Fruit fly (Drosophila melanogaster) whole organism, embryonic: ENCODE data around the gene siz.

Experiments used
- Abd-B ChIP-seq: fragments of 200-800 bp; sonication (Bioruptor generic); optimal IDR thresholded peaks from 2 replicates; lab custom pipeline; 2018; ENCODE audit warnings: missing biosample characterization, mild to moderate bottlenecking, missing genetic modification characterization, moderate library complexity
- Antp ChIP-seq: fragments of 200-800 bp; sonication (Bioruptor generic); optimal IDR thresholded peaks from 3 replicates; lab custom pipeline; 2016; ENCODE audit warnings: missing biosample characterization, missing genetic modification characterization
- Awh ChIP-seq: fragments of 200-800 bp; sonication (Bioruptor generic); IDR thresholded peaks from 2 replicates; pipeline ENCODE4, ENCODE4 v1.3.6; 2022; ENCODE audit warnings: missing biosample characterization, missing genetic modification characterization
- Bgb ChIP-seq: fragments of 200-800 bp; sonication (Bioruptor generic); IDR thresholded peaks from 2 replicates; pipeline ENCODE4 v1.3.6; 2022; ENCODE audit warnings: missing biosample characterization, missing genetic modification characterization; ENCODE audit not compliant: partially characterized antibody
- BtbVII ChIP-seq: fragments of 200-800 bp; sonication (Bioruptor generic); optimal IDR thresholded peaks from 3 replicates; lab custom pipeline; 2017; ENCODE audit warnings: missing biosample characterization, mild to moderate bottlenecking, missing genetic modification characterization
- CG10209 ChIP-seq: fragments of 200-800 bp; sonication (Bioruptor generic); optimal IDR thresholded peaks from 3 replicates; lab custom pipeline; 2017; ENCODE audit warnings: missing biosample characterization, mild to moderate bottlenecking, missing genetic modification characterization, missing genetic modification reagents
- CG10267 ChIP-seq: fragments of 200-800 bp; sonication (Bioruptor generic); optimal IDR thresholded peaks from 2 replicates; lab custom pipeline; 2018; ENCODE audit warnings: missing biosample characterization, mild to moderate bottlenecking, missing genetic modification characterization, moderate library complexity
- CG11398 ChIP-seq: fragments of 200-800 bp; sonication (Bioruptor generic); optimal IDR thresholded peaks from 2 replicates; lab custom pipeline; 2016; ENCODE audit warnings: missing biosample characterization, missing genetic modification characterization
- CG12219 ChIP-seq: fragments of 200-800 bp; sonication (Bioruptor generic); optimal IDR thresholded peaks from 3 replicates; lab custom pipeline; 2018; ENCODE audit warnings: missing biosample characterization, mild to moderate bottlenecking, missing genetic modification characterization
- CG16863 ChIP-seq: fragments of 200-800 bp; sonication (Bioruptor generic); optimal IDR thresholded peaks from 3 replicates; lab custom pipeline; 2016; ENCODE audit warnings: missing biosample characterization, missing genetic modification characterization
- CG17612 ChIP-seq: fragments of 200-800 bp; sonication (Bioruptor generic); IDR thresholded peaks from 2 replicates; pipeline ENCODE4 v1.3.6; 2022; ENCODE audit warnings: missing biosample characterization, missing genetic modification characterization
- CG43689 ChIP-seq: fragments of 200-800 bp; sonication (Bioruptor generic); IDR thresholded peaks from 2 replicates; pipeline ENCODE4 v1.3.6; 2022; ENCODE audit warnings: missing biosample characterization, missing genetic modification characterization
- CG5180 ChIP-seq: fragments of 200-800 bp; sonication (Bioruptor generic); optimal IDR thresholded peaks from 3 replicates; lab custom pipeline; 2017; ENCODE audit warnings: missing biosample characterization, missing genetic modification characterization, mild to moderate bottlenecking, moderate library complexity, missing genetic modification reagents
- CG6654 ChIP-seq: fragments of 200-800 bp; sonication (Bioruptor generic); optimal IDR thresholded peaks from 2 replicates; lab custom pipeline; 2017; ENCODE audit warnings: missing biosample characterization, mild to moderate bottlenecking, missing genetic modification characterization
- CG7745 ChIP-seq: fragments of 200-800 bp; sonication (Bioruptor generic); optimal IDR thresholded peaks from 2 replicates; lab custom pipeline; 2018; ENCODE audit warnings: missing biosample characterization, mild to moderate bottlenecking, missing genetic modification characterization, moderate library complexity
- CG8359 ChIP-seq: fragments of 200-800 bp; sonication (Bioruptor generic); optimal IDR thresholded peaks from 2 replicates; lab custom pipeline; 2017; ENCODE audit warnings: missing biosample characterization, mild to moderate bottlenecking, missing genetic modification characterization, borderline replicate concordance
- CG8478 ChIP-seq: fragments of >200 bp; optimal IDR thresholded peaks from 2 replicates; lab custom pipeline; 2018
- CG8765 ChIP-seq: fragments of 200-800 bp; sonication (Bioruptor generic); IDR thresholded peaks from 2 replicates; pipeline ENCODE4 v1.3.6; 2022; ENCODE audit warnings: missing biosample characterization, missing genetic modification characterization
- CG8924 ChIP-seq: fragments of 200-800 bp; optimal IDR thresholded peaks from 3 replicates; lab custom pipeline; 2019; ENCODE audit warnings: missing biosample characterization, mild to moderate bottlenecking, missing genetic modification characterization, moderate library complexity
- CG9817 ChIP-seq: fragments of 200-800 bp; sonication (Bioruptor generic); optimal IDR thresholded peaks from 2 replicates; lab custom pipeline; 2018; ENCODE audit warnings: missing biosample characterization, mild to moderate bottlenecking, missing genetic modification characterization, moderate library complexity
- CHES-1-like ChIP-seq: fragments of 200-800 bp; sonication (Bioruptor generic); optimal IDR thresholded peaks from 2 replicates; lab custom pipeline; 2016; ENCODE audit warnings: missing biosample characterization, missing genetic modification characterization
- Dad ChIP-seq: fragments of 200-800 bp; sonication (Bioruptor generic); optimal IDR thresholded peaks from 3 replicates; lab custom pipeline; 2016; ENCODE audit warnings: missing biosample characterization, missing genetic modification characterization
- Dbx ChIP-seq: fragments of 200-800 bp; sonication (Bioruptor generic); IDR thresholded peaks from 3 replicates; pipeline ENCODE4 v1.3.6; 2022; ENCODE audit warnings: missing biosample characterization, missing genetic modification characterization
- Dip3 ChIP-seq: fragments of 200-800 bp; sonication (Bioruptor generic); optimal IDR thresholded peaks from 3 replicates; lab custom pipeline; 2016; ENCODE audit warnings: missing biosample characterization, missing genetic modification characterization
- Dref ChIP-seq: fragments of 200-800 bp; sonication (Bioruptor generic); IDR thresholded peaks from 2 replicates; pipeline ENCODE4 v1.3.6; 2022; ENCODE audit warnings: missing biosample characterization, missing genetic modification characterization
- Ets97D ChIP-seq: fragments of 200-800 bp; sonication (Bioruptor generic); optimal IDR thresholded peaks from 3 replicates; lab custom pipeline; 2016; ENCODE audit warnings: missing biosample characterization, missing genetic modification characterization
- Hr3 ChIP-seq: fragments of 200-800 bp; sonication (Bioruptor generic); optimal IDR thresholded peaks from 3 replicates; lab custom pipeline; 2016; ENCODE audit warnings: missing biosample characterization, missing genetic modification characterization
- Hsf ChIP-seq: fragments of 200-800 bp; sonication (Bioruptor generic); optimal IDR thresholded peaks from 3 replicates; lab custom pipeline; 2016; ENCODE audit warnings: missing biosample characterization, missing genetic modification characterization
- Rx ChIP-seq: fragments of 200-800 bp; sonication (Bioruptor generic); IDR thresholded peaks from 2 replicates; pipeline ENCODE4 v1.3.6; 2022; ENCODE audit warnings: missing biosample characterization, missing genetic modification characterization
- Sox100B ChIP-seq: fragments of 200-800 bp; sonication (Bioruptor generic); optimal IDR thresholded peaks from 3 replicates; lab custom pipeline; 2018; ENCODE audit warnings: missing biosample characterization, mild to moderate bottlenecking, missing genetic modification characterization
- Trl ChIP-seq, 3 experiments: fragments of >200 bp in 2 of 3; fragments of 200-800 bp in 1 of 3; sonication (Bioruptor generic) in 1 of 3; optimal IDR thresholded peaks; 2 replicates in 1 of 3; 3 replicates in 2 of 3; lab custom pipeline; 2016 to 2017; ENCODE audit warnings: missing biosample characterization in 1 of 3, missing genetic modification characterization in 1 of 3
- ab ChIP-seq: fragments of 200-800 bp; sonication (Bioruptor generic); optimal IDR thresholded peaks from 2 replicates; lab custom pipeline; 2016; ENCODE audit warnings: missing biosample characterization, missing genetic modification characterization
- caup ChIP-seq: fragments of 200-800 bp; sonication (Bioruptor generic); optimal IDR thresholded peaks from 3 replicates; lab custom pipeline; 2017; ENCODE audit warnings: missing biosample characterization, mild to moderate bottlenecking, missing genetic modification characterization, moderate library complexity; ENCODE audit not compliant: severe bottlenecking
- chinmo ChIP-seq: fragments of 200-800 bp; sonication (Bioruptor generic); IDR thresholded peaks from 4 replicates; pipeline ENCODE4 v1.3.6; 2022; ENCODE audit warnings: missing biosample characterization, missing genetic modification characterization; ENCODE audit not compliant: partially characterized antibody
- gro ChIP-seq: fragments of 200-800 bp; sonication (Bioruptor generic); optimal IDR thresholded peaks from 2 replicates; lab custom pipeline; 2016; ENCODE audit warnings: missing biosample characterization, missing genetic modification characterization
- gsb-n ChIP-seq: fragments of 200-800 bp; sonication (Bioruptor generic); optimal IDR thresholded peaks from 3 replicates; lab custom pipeline; 2018; ENCODE audit warnings: missing biosample characterization, mild to moderate bottlenecking, missing genetic modification characterization
- h ChIP-seq: fragments of >200 bp; optimal IDR thresholded peaks from 2 replicates; lab custom pipeline; 2017
- jigr1 ChIP-seq: fragments of 200-800 bp; sonication (Bioruptor generic); IDR thresholded peaks from 3 replicates; pipeline ENCODE4 v1.3.6; 2022; ENCODE audit warnings: missing biosample characterization, missing genetic modification characterization
- kay ChIP-seq: fragments of 200-800 bp; sonication (Bioruptor generic); optimal IDR thresholded peaks from 2 replicates; lab custom pipeline; 2016; ENCODE audit warnings: missing biosample characterization, missing genetic modification characterization
- pho ChIP-seq: fragments of 200-800 bp; sonication (Bioruptor generic); optimal IDR thresholded peaks from 2 replicates; lab custom pipeline; 2016; ENCODE audit warnings: missing biosample characterization, missing genetic modification characterization
- psq ChIP-seq: fragments of 200-800 bp; sonication (Bioruptor generic); optimal IDR thresholded peaks from 2 replicates; lab custom pipeline; 2017; ENCODE audit warnings: missing biosample characterization, missing genetic modification characterization
- row ChIP-seq: fragments of 200-800 bp; sonication (Bioruptor generic); IDR thresholded peaks from 3 replicates; pipeline ENCODE4 v1.3.6; 2022; ENCODE audit warnings: missing biosample characterization, missing genetic modification characterization
- sens-2 ChIP-seq: fragments of 200-800 bp; sonication (Bioruptor generic); IDR thresholded peaks from 2 replicates; pipeline ENCODE4 v1.3.6; 2022; ENCODE audit warnings: missing biosample characterization, missing genetic modification characterization
- sima ChIP-seq: fragments of 200-800 bp; sonication (Bioruptor generic); optimal IDR thresholded peaks from 2 replicates; lab custom pipeline; 2016; ENCODE audit warnings: missing biosample characterization, missing genetic modification characterization
- sug ChIP-seq: fragments of 200-800 bp; optimal IDR thresholded peaks from 2 replicates; lab custom pipeline; 2019; ENCODE audit warnings: missing biosample characterization, mild to moderate bottlenecking, missing genetic modification characterization, moderate library complexity
- tin ChIP-seq: fragments of 200-800 bp; sonication (Bioruptor generic); optimal IDR thresholded peaks from 3 replicates; lab custom pipeline; 2016; ENCODE audit warnings: missing biosample characterization, missing genetic modification characterization
- tll ChIP-seq, 2 experiments: fragments of 200-800 bp in 1 of 2; fragments of >200 bp in 1 of 2; sonication (Bioruptor generic) in 1 of 2; optimal IDR thresholded peaks; 2 replicates each; lab custom pipeline; 2017 to 2019; ENCODE audit warnings: missing biosample characterization in 2 of 2, missing genetic modification characterization in 2 of 2, mild to moderate bottlenecking in 1 of 2, moderate library complexity in 1 of 2
- tup ChIP-seq: fragments of 200-800 bp; sonication (Bioruptor generic); optimal IDR thresholded peaks from 2 replicates; lab custom pipeline; 2016; ENCODE audit warnings: missing biosample characterization, mild to moderate bottlenecking, missing genetic modification characterization, moderate library complexity

The siz gene

dm6 chr3L:21024563-21024962, 9.8 kb upstream of the siz start (continued):
- TF ChIP-seq CG5180 (no peak), gsb-n (no peak), CG8359 (GFP tag; lab: Kevin White, UChicago) (no peak)

DNA sequence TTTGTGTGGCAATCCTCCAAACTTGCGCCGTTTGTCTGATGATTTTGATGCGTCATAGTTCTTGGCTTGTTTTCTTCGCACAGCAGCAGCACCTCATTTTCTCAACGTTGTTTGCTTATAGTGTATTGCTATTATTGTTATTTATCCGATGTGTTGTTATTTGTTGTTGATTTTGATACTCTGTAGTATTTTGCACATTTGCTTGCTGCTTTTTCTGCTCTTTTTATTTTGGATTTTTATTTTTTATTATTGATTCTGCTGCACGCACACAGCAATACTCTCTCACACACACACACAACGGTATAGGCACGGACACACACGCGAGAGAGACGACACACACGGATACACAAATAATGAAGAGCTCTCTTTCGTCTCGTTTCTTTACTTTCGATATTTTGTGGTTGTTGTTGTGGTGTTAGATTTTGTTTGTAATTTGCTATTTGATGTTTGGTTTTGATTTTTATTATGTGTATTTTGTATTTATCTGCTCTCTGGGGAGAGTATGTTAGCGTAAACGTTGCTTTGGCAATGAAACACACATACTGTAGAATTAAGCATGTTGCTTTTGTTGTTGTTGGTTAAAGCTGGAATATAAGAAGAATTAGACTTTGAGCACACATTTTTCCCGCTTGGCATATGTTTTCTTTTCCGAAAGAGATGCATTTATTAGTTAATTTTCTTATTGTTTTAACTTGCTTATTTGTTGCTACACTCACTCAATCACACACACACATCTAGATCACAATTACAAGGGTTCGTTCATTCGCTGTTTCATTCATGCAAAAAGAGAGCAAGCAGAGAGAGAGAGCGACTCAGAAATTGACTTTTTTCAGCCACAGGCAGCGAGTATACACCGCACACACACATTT, 9.1 kb upstream of the siz start:
- TF ChIP-seq Dbx, result peak; percentile 55; the same call in 1 of the 3 replicates
- peak in 1 of 2 experiments; percentile 61 for TF ChIP-seq tll (GFP tag; optimal IDR thresholded peaks at IDR 0.05; lab: Kevin White, UChicago)
- TF ChIP-seq Sox100B (GFP tag; lab: Kevin White, UChicago), result no peak
- no peak for TF ChIP-seq CG6654 (GFP tag; lab: Kevin White, UChicago)
- peak; percentile 17 for TF ChIP-seq CHES-1-like
- no peak for TF ChIP-seq CG12219
- no peak for TF ChIP-seq CG9817 (tag; lab: Kevin White, UChicago)
- TF ChIP-seq ab (GFP tag; lab: Kevin White, UChicago), result no peak
- TF ChIP-seq CG5180, result no peak
- no peak for TF ChIP-seq CG10267 (tag; lab: Kevin White, UChicago)
- TF ChIP-seq CG17612 (GFP tag; lab: Robert Waterston, UW), result no peak
- no peak for TF ChIP-seq sens-2
- TF ChIP-seq psq (GFP tag; lab: Kevin White, UChicago), result no peak
- TF ChIP-seq CG16863, result no peak
- no peak for TF ChIP-seq CG8478 (lab: Kevin White, UChicago)
- no peak for TF ChIP-seq Awh
- no peak for TF ChIP-seq h
- no peak for TF ChIP-seq gsb-n
- no peak for TF ChIP-seq pho (GFP tag; lab: Kevin White, UChicago)
- TF ChIP-seq Bgb, result no peak
- TF ChIP-seq Abd-B (GFP tag; lab: Kevin White, UChicago), result no peak
- TF ChIP-seq row (GFP tag; lab: Robert Waterston, UW), result no peak
- TF ChIP-seq Trl (optimal IDR thresholded peaks at IDR 0.05; lab: Kevin White, UChicago), result peak; percentile 91
- no peak for TF ChIP-seq Trl (GFP tag; optimal IDR thresholded peaks at IDR 0.05; lab: Kevin White, UChicago)
- no peak for TF ChIP-seq jigr1 (GFP tag; lab: Robert Waterston, UW)
- no peak for TF ChIP-seq sima (GFP tag; lab: Kevin White, UChicago)
- no peak for TF ChIP-seq CG7745 (tag; lab: Kevin White, UChicago)
- TF ChIP-seq CG8765 (GFP tag; lab: Robert Waterston, UW), result no peak
- TF ChIP-seq Antp (GFP tag; lab: Kevin White, UChicago), result no peak
- no peak for TF ChIP-seq caup
- TF ChIP-seq CG10209, result no peak
- TF ChIP-seq Ets97D (GFP tag; lab: Kevin White, UChicago), result no peak
- TF ChIP-seq Rx (GFP tag; lab: Robert Waterston, UW), result no peak
- TF ChIP-seq CG8924 (tag; lab: Kevin White, UChicago), result peak; percentile 71
- TF ChIP-seq Dad (GFP tag; lab: Kevin White, UChicago), result no peak
- no peak for TF ChIP-seq Hr3 (GFP tag; lab: Kevin White, UChicago)
- TF ChIP-seq sug (tag; lab: Kevin White, UChicago), result no peak
- no peak for TF ChIP-seq CG43689 (GFP tag; lab: Robert Waterston, UW)
- no peak for TF ChIP-seq tin
- TF ChIP-seq kay (GFP tag; lab: Kevin White, UChicago), result peak; percentile 65
- no peak for TF ChIP-seq gro (GFP tag; lab: Kevin White, UChicago)
- no peak for TF ChIP-seq Hsf (GFP tag; lab: Kevin White, UChicago)
- no peak for TF ChIP-seq BtbVII (GFP tag; lab: Kevin White, UChicago)
- no peak for TF ChIP-seq tup
- no peak for TF ChIP-seq Dref (GFP tag; lab: Robert Waterston, UW)
- 0 out of 4 replicates have a peak, but pooled peaks have one; percentile 26 for TF ChIP-seq chinmo
- TF ChIP-seq CG11398 (GFP tag; lab: Kevin White, UChicago), result no peak
- TF ChIP-seq Dip3 (GFP tag; lab: Kevin White, UChicago), result no peak
